Fruit fly (Drosophila melanogaster): Measurements from ENCODE around the gene CG33235.

dm6 chrX:11515550-11515949 is 24.2 kb upstream of the CG33235 start:
- TF ChIP-seq CG8478 (optimal IDR thresholded peaks at IDR 0.05) (no peak), CTCF (optimal IDR thresholded peaks at IDR 0.05) (no peak)
